Fruit fly (Drosophila melanogaster) whole organism, embryonic: ENCODE data around the gene CecB.

Source experiments
- CG11093 ChIP-seq: fragments of 200-800 bp; sonication (Bioruptor generic); IDR thresholded peaks from 3 replicates; pipeline ENCODE4 v1.3.6; 2022; ENCODE audit warnings: missing biosample characterization, missing genetic modification characterization
- CG11247 ChIP-seq: fragments of 200-800 bp; sonication (Bioruptor generic); IDR thresholded peaks from 2 replicates; pipeline ENCODE4 v1.3.6; 2022; ENCODE audit warnings: missing biosample characterization, missing genetic modification characterization
- CG12391 ChIP-seq: fragments of 200-800 bp; sonication (Bioruptor generic); optimal IDR thresholded peaks from 3 replicates; lab custom pipeline; 2018; ENCODE audit warnings: missing biosample characterization, mild to moderate bottlenecking, missing genetic modification characterization, moderate library complexity
- CG15011 ChIP-seq: fragments of 200-800 bp; sonication (Bioruptor generic); optimal IDR thresholded peaks from 3 replicates; lab custom pipeline; 2018; ENCODE audit warnings: missing biosample characterization, mild to moderate bottlenecking, missing genetic modification characterization
- CG17186 ChIP-seq: fragments of 200-800 bp; sonication (Bioruptor generic); optimal IDR thresholded peaks from 3 replicates; lab custom pipeline; 2017; ENCODE audit warnings: missing biosample characterization, missing genetic modification reagents, missing genetic modification characterization
- CG17568 ChIP-seq: fragments of 200-800 bp; sonication (Bioruptor generic); optimal IDR thresholded peaks from 2 replicates; lab custom pipeline; 2018; ENCODE audit warnings: missing biosample characterization, mild to moderate bottlenecking, missing genetic modification characterization, moderate library complexity
- CG1792 ChIP-seq: fragments of 200-800 bp; sonication (Bioruptor generic); optimal IDR thresholded peaks from 2 replicates; lab custom pipeline; 2016; ENCODE audit warnings: missing biosample characterization, missing genetic modification characterization
- CG2889 ChIP-seq: fragments of 200-800 bp; sonication (Bioruptor generic); IDR thresholded peaks from 3 replicates; pipeline ENCODE4 v1.3.6; 2022; ENCODE audit warnings: missing biosample characterization, missing genetic modification characterization
- CG3065 ChIP-seq: fragments of 200-800 bp; sonication (Bioruptor generic); optimal IDR thresholded peaks from 2 replicates; lab custom pipeline; 2016; ENCODE audit warnings: missing biosample characterization, missing genetic modification characterization
- CG32532 ChIP-seq: fragments of 200-800 bp; sonication (Bioruptor generic); IDR thresholded peaks from 2 replicates; pipeline ENCODE4 v1.3.6; 2022; ENCODE audit warnings: missing biosample characterization, missing genetic modification characterization
- CG3995 ChIP-seq: fragments of 200-800 bp; sonication (Bioruptor generic); optimal IDR thresholded peaks from 3 replicates; lab custom pipeline; 2016; ENCODE audit warnings: missing biosample characterization, missing genetic modification characterization
- CG4854 ChIP-seq: fragments of 200-800 bp; sonication (Bioruptor generic); optimal IDR thresholded peaks from 2 replicates; lab custom pipeline; 2016; ENCODE audit warnings: missing biosample characterization, missing genetic modification characterization, inconsistent platforms
- CG6689 ChIP-seq: fragments of 200-800 bp; sonication (Bioruptor generic); IDR thresholded peaks from 2 replicates; pipeline ENCODE4 v1.3.6; 2022; ENCODE audit warnings: missing biosample characterization, missing genetic modification characterization
- CG7745 ChIP-seq: fragments of 200-800 bp; sonication (Bioruptor generic); optimal IDR thresholded peaks from 2 replicates; lab custom pipeline; 2018; ENCODE audit warnings: missing biosample characterization, mild to moderate bottlenecking, missing genetic modification characterization, moderate library complexity
- CkIIα-i1 ChIP-seq: fragments of 200-800 bp; sonication (Bioruptor generic); IDR thresholded peaks from 2 replicates; pipeline ENCODE4 v1.3.6; 2022; ENCODE audit warnings: missing biosample characterization, missing genetic modification characterization
- Dad ChIP-seq: fragments of 200-800 bp; sonication (Bioruptor generic); optimal IDR thresholded peaks from 3 replicates; lab custom pipeline; 2016; ENCODE audit warnings: missing biosample characterization, missing genetic modification characterization
- GATAe ChIP-seq: fragments of 200-800 bp; sonication (Bioruptor generic); conservative IDR thresholded peaks from 2 replicates; pipeline ENCODE4 v1.3.6; 2022; ENCODE audit warnings: missing biosample characterization, missing genetic modification characterization
- Hand ChIP-seq: fragments of 200-800 bp; sonication (Bioruptor generic); optimal IDR thresholded peaks from 2 replicates; lab custom pipeline; 2017; ENCODE audit warnings: mild to moderate bottlenecking, missing biosample characterization, missing genetic modification reagents, missing genetic modification characterization
- Hmx ChIP-seq: fragments of 200-800 bp; sonication (Bioruptor generic); optimal IDR thresholded peaks from 2 replicates; lab custom pipeline; 2016; ENCODE audit warnings: missing biosample characterization, missing genetic modification characterization
- Mad ChIP-seq: fragments of 200-800 bp; sonication (Bioruptor generic); optimal IDR thresholded peaks from 2 replicates; lab custom pipeline; 2016; ENCODE audit warnings: missing biosample characterization, missing genetic modification characterization
- NFAT ChIP-seq: fragments of 200-800 bp; sonication (Bioruptor generic); IDR thresholded peaks from 2 replicates; pipeline ENCODE4 v1.3.6; 2022; ENCODE audit warnings: missing biosample characterization, missing genetic modification characterization
- Nf-YC ChIP-seq: fragments of 200-800 bp; optimal IDR thresholded peaks from 3 replicates; lab custom pipeline; 2019; ENCODE audit warnings: missing biosample characterization, mild to moderate bottlenecking, missing genetic modification characterization, moderate library complexity
- Ptx1 ChIP-seq: fragments of 200-800 bp; sonication (Bioruptor generic); IDR thresholded peaks from 2 replicates; pipeline ENCODE4 v1.3.6; 2022; ENCODE audit warnings: missing biosample characterization, missing genetic modification characterization
- Sin3A ChIP-seq: fragments of >200 bp; optimal IDR thresholded peaks from 2 replicates; lab custom pipeline; 2018
- Tbp ChIP-seq: fragments of >200 bp; optimal IDR thresholded peaks from 2 replicates; lab custom pipeline; 2018; ENCODE audit warnings: missing biosample characterization, missing genetic modification characterization
- abd-A ChIP-seq: fragments of 200-800 bp; sonication (Bioruptor generic); optimal IDR thresholded peaks from 3 replicates; lab custom pipeline; 2019; ENCODE audit warnings: missing biosample characterization, mild to moderate bottlenecking, missing genetic modification characterization, moderate library complexity
- ara ChIP-seq: fragments of 200-800 bp; sonication (Bioruptor generic); IDR thresholded peaks from 2 replicates; pipeline ENCODE4 v1.3.6; 2022; ENCODE audit warnings: missing biosample characterization, missing genetic modification characterization
- br ChIP-seq: fragments of >200 bp; optimal IDR thresholded peaks from 2 replicates; lab custom pipeline; 2017
- cato ChIP-seq: fragments of 200-800 bp; sonication (Bioruptor generic); optimal IDR thresholded peaks from 2 replicates; lab custom pipeline; 2016; ENCODE audit warnings: missing biosample characterization, missing genetic modification characterization, borderline replicate concordance
- crc ChIP-seq: fragments of 200-800 bp; sonication (Bioruptor generic); optimal IDR thresholded peaks from 2 replicates; lab custom pipeline; 2016; ENCODE audit warnings: missing biosample characterization, missing genetic modification characterization
- dan ChIP-seq: fragments of 200-800 bp; sonication (Bioruptor generic); IDR thresholded peaks from 2 replicates; pipeline ENCODE4 v1.3.6; 2022; ENCODE audit warnings: missing biosample characterization, missing genetic modification characterization
- fd3F ChIP-seq: fragments of 200-800 bp; sonication (Bioruptor generic); optimal IDR thresholded peaks from 2 replicates; lab custom pipeline; 2018; ENCODE audit warnings: missing biosample characterization, mild to moderate bottlenecking, missing genetic modification characterization, moderate library complexity
- ftz-f1 ChIP-seq: fragments of 200-800 bp; sonication (Bioruptor generic); optimal IDR thresholded peaks from 2 replicates; lab custom pipeline; 2016; ENCODE audit warnings: missing biosample characterization, missing genetic modification characterization
- fu2 ChIP-seq: fragments of 200-800 bp; sonication (Bioruptor generic); optimal IDR thresholded peaks from 2 replicates; lab custom pipeline; 2016; ENCODE audit warnings: missing biosample characterization, missing genetic modification characterization
- gem ChIP-seq: fragments of 200-800 bp; sonication (Bioruptor generic); optimal IDR thresholded peaks from 2 replicates; lab custom pipeline; 2019; ENCODE audit warnings: missing biosample characterization, mild to moderate bottlenecking, missing genetic modification characterization, moderate library complexity
- ind ChIP-seq: fragments of 200-800 bp; sonication (Bioruptor generic); optimal IDR thresholded peaks from 3 replicates; lab custom pipeline; 2016; ENCODE audit warnings: missing biosample characterization, missing genetic modification characterization
- jigr1 ChIP-seq: fragments of 200-800 bp; sonication (Bioruptor generic); IDR thresholded peaks from 3 replicates; pipeline ENCODE4 v1.3.6; 2022; ENCODE audit warnings: missing biosample characterization, missing genetic modification characterization
- klu ChIP-seq: fragments of 200-800 bp; sonication (Bioruptor generic); IDR thresholded peaks from 2 replicates; pipeline ENCODE4 v1.3.6; 2022; ENCODE audit warnings: missing biosample characterization, missing genetic modification characterization
- nerfin-2 ChIP-seq: fragments of 200-800 bp; sonication (Bioruptor generic); IDR thresholded peaks from 2 replicates; pipeline ENCODE4 v1.3.6; 2022; ENCODE audit warnings: missing biosample characterization, missing genetic modification characterization; ENCODE audit not compliant: partially characterized antibody
- nom ChIP-seq: fragments of 200-800 bp; sonication (Bioruptor generic); optimal IDR thresholded peaks from 2 replicates; lab custom pipeline; 2017; ENCODE audit warnings: missing biosample characterization, missing genetic modification characterization, mild to moderate bottlenecking, moderate library complexity, missing genetic modification reagents
- prd ChIP-seq, 3 experiments: fragments of >200 bp in 2 of 3; fragments of 200-800 bp in 1 of 3; sonication (Bioruptor generic) in 1 of 3; optimal IDR thresholded peaks in 2 of 3; IDR thresholded peaks in 1 of 3; 2 replicates in 2 of 3; 3 replicates in 1 of 3; pipeline versions ENCODE4 v1.3.6 to Lab custom; 2017 to 2022; ENCODE audit warnings: missing biosample characterization in 1 of 3, missing genetic modification characterization in 1 of 3
- sens-2 ChIP-seq: fragments of 200-800 bp; sonication (Bioruptor generic); IDR thresholded peaks from 2 replicates; pipeline ENCODE4 v1.3.6; 2022; ENCODE audit warnings: missing biosample characterization, missing genetic modification characterization
- sim ChIP-seq: fragments of 200-800 bp; sonication (Bioruptor generic); IDR thresholded peaks from 2 replicates; pipeline ENCODE4 v1.3.6; 2022; ENCODE audit warnings: missing biosample characterization, missing genetic modification characterization
- sna ChIP-seq: fragments of 200-800 bp; sonication (Bioruptor generic); IDR thresholded peaks from 2 replicates; pipeline ENCODE4 v1.3.6; 2022; ENCODE audit warnings: missing biosample characterization, missing genetic modification characterization; ENCODE audit not compliant: partially characterized antibody
- sqz ChIP-seq: fragments of 200-800 bp; sonication (Bioruptor generic); optimal IDR thresholded peaks from 3 replicates; lab custom pipeline; 2018; ENCODE audit warnings: missing biosample characterization, mild to moderate bottlenecking, missing genetic modification characterization
- tin ChIP-seq: fragments of 200-800 bp; sonication (Bioruptor generic); optimal IDR thresholded peaks from 3 replicates; lab custom pipeline; 2016; ENCODE audit warnings: missing biosample characterization, missing genetic modification characterization
- tna ChIP-seq: fragments of 200-800 bp; sonication (Bioruptor generic); IDR thresholded peaks from 2 replicates; pipeline ENCODE4 v1.3.6; 2022; ENCODE audit warnings: missing biosample characterization, missing genetic modification characterization; ENCODE audit not compliant: partially characterized antibody
- twi ChIP-seq: fragments of 200-800 bp; optimal IDR thresholded peaks from 2 replicates; lab custom pipeline; 2019; ENCODE audit warnings: missing biosample characterization, mild to moderate bottlenecking, missing genetic modification characterization, moderate library complexity
- wdn ChIP-seq: fragments of 200-800 bp; sonication (Bioruptor generic); IDR thresholded peaks from 2 replicates; pipeline ENCODE4 v1.3.6; 2022; ENCODE audit warnings: missing biosample characterization, missing genetic modification characterization
- zen ChIP-seq: fragments of 200-800 bp; sonication (Bioruptor generic); optimal IDR thresholded peaks from 3 replicates; lab custom pipeline; 2018; ENCODE audit warnings: missing biosample characterization, mild to moderate bottlenecking, missing genetic modification characterization, moderate library complexity
- zen2 ChIP-seq: fragments of 200-800 bp; sonication (Bioruptor generic); IDR thresholded peaks from 3 replicates; pipeline ENCODE4 v1.3.6; 2022; ENCODE audit warnings: missing biosample characterization, missing genetic modification characterization; ENCODE audit not compliant: partially characterized antibody
- zfh2 ChIP-seq: fragments of 200-800 bp; sonication (Bioruptor generic); optimal IDR thresholded peaks from 2 replicates; lab custom pipeline; 2016; ENCODE audit warnings: missing biosample characterization, missing genetic modification characterization

The CecB gene

dm6 chr3R:30222236-30222635 lies 8.6 kb upstream of the CecB start (continued):
- TF ChIP-seq sim (GFP tag; lab: Robert Waterston, UW) = 0 out of 2 replicates have a peak, but pooled peaks have one; percentile 42
- no peak for TF ChIP-seq zfh2
- no peak for TF ChIP-seq CG17186 (GFP tag; lab: Kevin White, UChicago)
- TF ChIP-seq jigr1 (GFP tag; lab: Robert Waterston, UW) = no peak
- TF ChIP-seq CG6689 (GFP tag; lab: Robert Waterston, UW) = peak; percentile 52; the same call in 1 of the 2 replicates
- no peak for TF ChIP-seq Mad (GFP tag; lab: Kevin White, UChicago)
- no peak for TF ChIP-seq cato (GFP tag; lab: Kevin White, UChicago)
- TF ChIP-seq br (lab: Kevin White, UChicago) = no peak
- TF ChIP-seq Sin3A = no peak
- TF ChIP-seq tin (GFP tag; lab: Kevin White, UChicago) = no peak
- no peak for TF ChIP-seq nerfin-2 (GFP tag; lab: Robert Waterston, UW)
- no peak for TF ChIP-seq GATAe (GFP tag; lab: Robert Waterston, UW)
- TF ChIP-seq CG11247 = no peak
- no peak for TF ChIP-seq dan (GFP tag; lab: Robert Waterston, UW)
- no peak for TF ChIP-seq CG11093 (GFP tag; lab: Robert Waterston, UW)
- no peak for TF ChIP-seq CG15011
- TF ChIP-seq wdn (GFP tag; lab: Robert Waterston, UW) = no peak
- no peak for TF ChIP-seq Ptx1
- TF ChIP-seq CkIIα-i1 (GFP tag; lab: Robert Waterston, UW) = no peak
- TF ChIP-seq Nf-YC (tag; lab: Kevin White, UChicago) = no peak
- no peak for TF ChIP-seq nom (GFP tag; lab: Kevin White, UChicago)
- TF ChIP-seq tna (GFP tag; lab: Robert Waterston, UW) = no peak
- no peak for TF ChIP-seq sqz (GFP tag; lab: Kevin White, UChicago)
- peak; percentile 61 for TF ChIP-seq CG12391 (tag; lab: Kevin White, UChicago)
- no peak for TF ChIP-seq prd (optimal IDR thresholded peaks at IDR 0.05; lab: Kevin White, UChicago)
- peak; percentile 71; the same call in 2 of the 3 replicates for TF ChIP-seq prd (GFP tag; IDR thresholded peaks at IDR 0.05; lab: Robert Waterston, UW)
- TF ChIP-seq CG32532 (GFP tag; lab: Robert Waterston, UW) = peak; percentile 18; the same call in 1 of the 2 replicates
- TF ChIP-seq ftz-f1 = no peak
- no peak for TF ChIP-seq ind
- no peak for TF ChIP-seq sna (GFP tag; lab: Robert Waterston, UW)
- no peak for TF ChIP-seq zen2 (GFP tag; lab: Robert Waterston, UW)
- peak; percentile 60; the same call in 1 of the 2 replicates for TF ChIP-seq ara (GFP tag; lab: Robert Waterston, UW)
- no peak for TF ChIP-seq twi (tag; lab: Kevin White, UChicago)
- no peak for TF ChIP-seq CG7745 (tag; lab: Kevin White, UChicago)
- TF ChIP-seq crc (GFP tag; lab: Kevin White, UChicago) = no peak
- TF ChIP-seq Tbp (GFP tag; lab: Kevin White, UChicago) = no peak
- no peak for TF ChIP-seq CG3065 (GFP tag; lab: Kevin White, UChicago)
- TF ChIP-seq Hand (GFP tag; lab: Kevin White, UChicago) = no peak
- TF ChIP-seq CG1792 (GFP tag; lab: Kevin White, UChicago) = no peak
- TF ChIP-seq Dad (GFP tag; lab: Kevin White, UChicago) = no peak
- no peak for TF ChIP-seq CG17568
- TF ChIP-seq abd-A = no peak
- no peak for TF ChIP-seq CG2889 (GFP tag; lab: Robert Waterston, UW)
- TF ChIP-seq NFAT (GFP tag; lab: Robert Waterston, UW) = no peak
- no peak for TF ChIP-seq fd3F
- peak; percentile 65 for TF ChIP-seq sens-2 (GFP tag; lab: Robert Waterston, UW)
- TF ChIP-seq fu2 (GFP tag; lab: Kevin White, UChicago) = no peak
- TF ChIP-seq CG4854 (GFP tag; lab: Kevin White, UChicago) = no peak
- peak; percentile 56 for TF ChIP-seq gem (tag; lab: Kevin White, UChicago)
- no peak for TF ChIP-seq klu (GFP tag; lab: Robert Waterston, UW)
- TF ChIP-seq Hmx (GFP tag; lab: Kevin White, UChicago) = no peak
- TF ChIP-seq CG3995 (GFP tag; lab: Kevin White, UChicago) = no peak
- TF ChIP-seq zen (tag; lab: Kevin White, UChicago) = peak; percentile 47
